Worm (Caenorhabditis elegans) whole organism, young adult: ENCODE results near the gene F25D1.3.

Source experiments
- akir-1 ChIP-seq: fragments of 200-800 bp; sonication (Bioruptor generic); optimal IDR thresholded peaks from 2 replicates; lab custom pipeline; 2018; ENCODE audit warnings: mild to moderate bottlenecking, missing genetic modification characterization, moderate library complexity, missing compliant biosample characterization
- attf-5 ChIP-seq: fragments of 200-800 bp; sonication (Bioruptor generic); optimal IDR thresholded peaks from 2 replicates; lab custom pipeline; 2018; ENCODE audit warnings: mild to moderate bottlenecking, missing genetic modification characterization, missing compliant biosample characterization
- bed-2 ChIP-seq: fragments of 200-800 bp; sonication (Bioruptor generic); IDR thresholded peaks from 2 replicates; pipeline ENCODE4 v1.3.6; 2022; ENCODE audit warnings: missing genetic modification reagents, missing genetic modification characterization, missing compliant biosample characterization
- egl-44 ChIP-seq: fragments of 200-800 bp; sonication (Bioruptor generic); IDR thresholded peaks from 2 replicates; pipeline ENCODE4 v1.3.6; 2022; ENCODE audit warnings: missing genetic modification reagents, missing genetic modification characterization, missing compliant biosample characterization
- ets-4 ChIP-seq: fragments of 200-800 bp; sonication (Bioruptor generic); optimal IDR thresholded peaks from 2 replicates; lab custom pipeline; 2018; ENCODE audit warnings: mild to moderate bottlenecking, missing genetic modification characterization, missing compliant biosample characterization
- hlh-26 ChIP-seq: fragments of 200-800 bp; sonication (Bioruptor generic); conservative IDR thresholded peaks from 2 replicates; pipeline ENCODE4 v1.3.6; 2022; ENCODE audit warnings: missing genetic modification reagents, missing genetic modification characterization, missing compliant biosample characterization
- madf-3 ChIP-seq: fragments of 200-800 bp; sonication (Bioruptor generic); IDR thresholded peaks from 2 replicates; pipeline ENCODE4 v1.3.6; 2022; ENCODE audit warnings: missing genetic modification reagents, missing genetic modification characterization, missing compliant biosample characterization
- nhr-90 ChIP-seq: sonication (generic microtip); optimal IDR thresholded peaks from 2 replicates; lab custom pipeline; 2016; ENCODE audit warnings: missing genotype, mild to moderate bottlenecking, missing genetic modification characterization, missing compliant biosample characterization
- pha-4 ChIP-seq: fragments of 150-350 bp; sonication (generic microtip); optimal IDR thresholded peaks from 2 replicates; lab custom pipeline; 2014; ENCODE audit warnings: missing biosample characterization, missing genetic modification reagents, missing genetic modification characterization
- snpc-4 ChIP-seq, 5 experiments: fragments of 150-350 bp in 1 of 5; sonication (generic microtip) in 4 of 5; optimal IDR thresholded peaks; 2 replicates each; lab custom pipeline; 2014 to 2018; ENCODE audit warnings: missing genetic modification characterization in 5 of 5, missing biosample characterization in 3 of 5, antibody characterized with exemption in 2 of 5, mild to moderate bottlenecking in 2 of 5, missing compliant biosample characterization in 2 of 5, missing genotype in 2 of 5, moderate library complexity in 2 of 5, missing genetic modification reagents in 1 of 5
- unc-62 ChIP-seq: fragments of 150-350 bp; optimal IDR thresholded peaks from 2 replicates; lab custom pipeline; 2014; ENCODE audit warnings: missing biosample characterization, missing genetic modification reagents, missing genetic modification characterization

DNA sequence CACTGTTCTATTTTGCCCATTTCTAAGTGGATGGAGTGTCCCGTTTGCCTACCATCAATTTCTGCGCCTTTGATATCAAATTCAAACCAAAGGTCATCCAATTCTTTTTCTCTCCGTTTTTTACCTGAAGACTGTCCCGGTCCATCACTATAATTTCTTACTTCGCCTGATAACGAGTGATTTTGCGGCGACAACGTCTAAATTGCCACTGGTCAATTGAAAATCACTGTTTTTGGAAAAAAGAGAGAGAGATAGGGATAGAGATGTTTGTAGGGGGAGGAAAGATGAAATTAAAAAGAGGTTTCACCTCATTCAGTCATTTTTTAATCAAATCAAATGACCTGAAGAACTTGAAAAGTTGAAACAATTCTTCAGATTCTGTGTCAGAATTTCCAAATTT lies 43.0 kb downstream of the F25D1.3 start:
- no peak for TF ChIP-seq nhr-90 (tag; lab: Kevin White, UChicago)
- TF ChIP-seq madf-3 (GFP tag; lab: Robert Waterston, UW) = no peak
- no peak for TF ChIP-seq bed-2 (GFP tag; lab: Robert Waterston, UW)
- no peak for TF ChIP-seq egl-44 (GFP tag; lab: Robert Waterston, UW)
- no peak for TF ChIP-seq unc-62 (GFP tag; lab: Kevin White, UChicago)
- no peak for TF ChIP-seq snpc-4 (GFP tag; optimal IDR thresholded peaks at IDR 0.05; lab: Kevin White, UChicago)
- TF ChIP-seq snpc-4 (tag; optimal IDR thresholded peaks at IDR 0.05; lab: Kevin White, UChicago) = no peak
- no peak for TF ChIP-seq hlh-26 (GFP tag; lab: Robert Waterston, UW)
- TF ChIP-seq pha-4 = no peak
- TF ChIP-seq akir-1 (GFP tag; lab: Kevin White, UChicago) = no peak
- no peak for TF ChIP-seq ets-4 (GFP tag; lab: Kevin White, UChicago)
- no peak for TF ChIP-seq attf-5
